Worm (Caenorhabditis elegans): ENCODE data around the gene pph-1.

DNA sequence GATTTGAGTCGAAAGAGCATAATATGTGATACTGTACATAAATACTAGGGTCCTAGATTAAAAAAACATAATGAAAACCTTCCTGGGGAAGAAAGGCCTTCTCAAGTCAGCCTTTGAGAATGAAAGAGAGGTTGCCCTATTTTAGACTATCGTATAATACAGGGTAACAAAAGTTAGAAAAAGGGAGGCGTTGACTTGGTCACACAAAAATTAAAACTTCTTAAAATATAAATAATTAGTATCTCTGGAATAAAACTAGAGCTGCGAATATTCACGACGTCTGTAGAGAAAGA, 10.2 kb downstream of the pph-1 start:
- no peak for TF ChIP-seq lin-15B (tag; optimal IDR thresholded peaks at IDR 0.05)
- TF ChIP-seq swsn-7 (tag; optimal IDR thresholded peaks at IDR 0.05), result no peak
- no peak for TF ChIP-seq pag-3 (tag; optimal IDR thresholded peaks at IDR 0.05; ENCODE audit: borderline replicate concordance, insufficient read depth)
- TF ChIP-seq lir-3 (tag; optimal IDR thresholded peaks at IDR 0.05; ENCODE audit: poor library complexity), result no peak
- no peak for TF ChIP-seq grh-1 (GFP tag; IDR thresholded peaks at IDR 0.05)

All from whole organism, L1 larva.